Worm (Caenorhabditis elegans) whole organism, L2 larva: Measurements from ENCODE around the gene M04G7.2.

ENCODE experiments used
- ama-1 ChIP-seq: fragments of 150-350 bp; optimal IDR thresholded peaks from 2 replicates; lab custom pipeline; 2018; ENCODE audit warnings: inconsistent platforms
- lin-11 ChIP-seq: fragments of 150-350 bp; sonication (generic microtip); optimal IDR thresholded peaks from 2 replicates; lab custom pipeline; 2014; ENCODE audit warnings: missing biosample characterization, missing genetic modification characterization, inconsistent platforms, mixed read lengths
- lin-13 ChIP-seq: fragments of 150-350 bp; optimal IDR thresholded peaks from 2 replicates; lab custom pipeline; 2014; ENCODE audit warnings: missing biosample characterization, missing genetic modification reagents, missing genetic modification characterization
- mdl-1 ChIP-seq, 2 experiments: fragments of 150-350 bp in 1 of 2; sonication (generic microtip) in 1 of 2; optimal IDR thresholded peaks; 2 replicates each; lab custom pipeline; 2017; ENCODE audit warnings: missing biosample characterization in 2 of 2, missing genetic modification characterization in 2 of 2
- skn-1 ChIP-seq: sonication (generic microtip); optimal IDR thresholded peaks from 2 replicates; lab custom pipeline; 2017; ENCODE audit warnings: missing biosample characterization, missing genetic modification characterization
- snpc-4 ChIP-seq: fragments of 150-350 bp; optimal IDR thresholded peaks from 2 replicates; lab custom pipeline; 2014; ENCODE audit warnings: missing biosample characterization, missing genetic modification characterization

DNA sequence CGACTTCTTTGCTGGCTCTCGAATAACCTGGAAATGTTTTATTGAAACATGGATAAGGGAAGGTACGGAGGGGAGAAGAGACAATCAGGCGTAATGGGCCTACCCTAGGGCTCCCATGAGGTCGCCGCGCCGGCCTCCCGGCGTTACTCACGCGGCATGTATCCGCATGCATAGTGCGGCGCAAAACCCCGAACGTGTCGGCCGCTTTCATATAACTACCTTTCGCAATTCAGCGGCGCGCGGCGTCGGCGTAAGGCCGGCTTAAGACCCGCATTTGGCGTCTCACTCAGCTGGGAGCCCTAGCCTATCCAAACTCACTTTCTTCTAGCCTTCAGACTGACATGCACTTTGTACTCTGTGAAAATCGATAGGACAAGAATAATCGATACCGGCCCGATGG is 1.2 kb upstream of the M04G7.2 start:
- TF ChIP-seq ama-1 (lab: Kevin White, UChicago) (no peak), snpc-4 (no peak), mdl-1 (tag; optimal IDR thresholded peaks at IDR 0.05; lab: Kevin White, UChicago) (no peak), lin-13 (no peak), skn-1 (tag; lab: Kevin White, UChicago) (no peak), lin-11 (tag; lab: Kevin White, UChicago) (no peak)
